Fruit fly (Drosophila melanogaster) whole organism, prepupa: ENCODE measurements around the gene Grx3.

Experiments used
- Blimp-1 ChIP-seq: fragments of 200-800 bp; sonication (Bioruptor generic); optimal IDR thresholded peaks from 3 replicates; lab custom pipeline; 2017; ENCODE audit warnings: missing biosample characterization, missing genetic modification characterization, mild to moderate bottlenecking, moderate library complexity, missing genetic modification reagents
- CG32006 ChIP-seq: fragments of 200-800 bp; sonication (Bioruptor generic); optimal IDR thresholded peaks from 3 replicates; lab custom pipeline; 2017; ENCODE audit warnings: missing biosample characterization, mild to moderate bottlenecking, missing genetic modification characterization
- CG6808 ChIP-seq: fragments of 200-800 bp; sonication (Bioruptor generic); optimal IDR thresholded peaks from 3 replicates; lab custom pipeline; 2017; ENCODE audit warnings: missing biosample characterization, missing genetic modification characterization, mild to moderate bottlenecking, moderate library complexity, missing genetic modification reagents
- Met ChIP-seq: fragments of 200-800 bp; sonication (Bioruptor generic); optimal IDR thresholded peaks from 3 replicates; lab custom pipeline; 2016; ENCODE audit warnings: missing biosample characterization, missing genetic modification characterization
- cyc ChIP-seq: fragments of 200-800 bp; sonication (Bioruptor generic); optimal IDR thresholded peaks from 3 replicates; lab custom pipeline; 2016; ENCODE audit warnings: missing biosample characterization, missing genetic modification characterization

- peak; percentile 78 for TF ChIP-seq CG6808 (GFP tag; lab: Kevin White, UChicago)
- TF ChIP-seq Blimp-1 (GFP tag; lab: Kevin White, UChicago), result peak; percentile 75
- peak; percentile 41 for TF ChIP-seq CG32006 (GFP tag; lab: Kevin White, UChicago)
- TF ChIP-seq Met (GFP tag; lab: Kevin White, UChicago), result peak; percentile 91
- peak; percentile 84 for TF ChIP-seq cyc (GFP tag; lab: Kevin White, UChicago)
These were observed 28.7 kb downstream of the Grx3 start, which contains the start of gene RpL24 for dm6 chr2L:13394903-13395302.
